Worm (Caenorhabditis elegans) whole organism, early embryonic: Measurements from ENCODE around the gene str-182.

Experiments
- B0310.2 ChIP-seq: sonication (generic microtip); optimal IDR thresholded peaks from 2 replicates; lab custom pipeline; 2016; ENCODE audit warnings: mild to moderate bottlenecking, missing genetic modification characterization, missing compliant biosample characterization
- F13C5.2 ChIP-seq: sonication (generic microtip); optimal IDR thresholded peaks from 2 replicates; lab custom pipeline; 2017; ENCODE audit warnings: mild to moderate bottlenecking, missing genetic modification characterization, inconsistent platforms, missing compliant biosample characterization
- aly-1 ChIP-seq: sonication (generic microtip); optimal IDR thresholded peaks from 2 replicates; lab custom pipeline; 2016; ENCODE audit warnings: missing genetic modification characterization, missing compliant biosample characterization
- ama-1 ChIP-seq: fragments of 150-350 bp; optimal IDR thresholded peaks from 2 replicates; lab custom pipeline; 2014
- ceh-13 ChIP-seq: fragments of 200-800 bp; sonication (Bioruptor generic); optimal IDR thresholded peaks from 2 replicates; lab custom pipeline; 2018; ENCODE audit warnings: mild to moderate bottlenecking, missing genetic modification characterization, missing compliant biosample characterization
- ceh-36 ChIP-seq: sonication (generic microtip); optimal IDR thresholded peaks from 2 replicates; lab custom pipeline; 2016; ENCODE audit warnings: missing genetic modification characterization, inconsistent platforms, missing compliant biosample characterization
- ets-7 ChIP-seq: sonication (generic microtip); optimal IDR thresholded peaks from 2 replicates; lab custom pipeline; 2016; ENCODE audit warnings: missing genotype, missing genetic modification characterization, missing compliant biosample characterization
- flt-1 ChIP-seq: fragments of 200-800 bp; sonication (Bioruptor generic); IDR thresholded peaks from 2 replicates; pipeline ENCODE4 v1.3.6; 2022; ENCODE audit warnings: missing genetic modification characterization, missing compliant biosample characterization
- hmbx-1 ChIP-seq: sonication (generic microtip); optimal IDR thresholded peaks from 2 replicates; lab custom pipeline; 2016; ENCODE audit warnings: mild to moderate bottlenecking, missing genetic modification characterization, missing compliant biosample characterization
- hmg-4 ChIP-seq: fragments of 200-800 bp; sonication (Bioruptor generic); optimal IDR thresholded peaks from 2 replicates; lab custom pipeline; 2018; ENCODE audit warnings: mild to moderate bottlenecking, missing genetic modification characterization, missing compliant biosample characterization
- hnd-1 ChIP-seq: sonication (generic microtip); optimal IDR thresholded peaks from 2 replicates; lab custom pipeline; 2016; ENCODE audit warnings: missing genetic modification characterization, missing compliant biosample characterization
- pes-1 ChIP-seq: fragments of 200-800 bp; sonication (Bioruptor generic); IDR thresholded peaks from 2 replicates; pipeline ENCODE4 v1.3.6; 2022; ENCODE audit warnings: missing genetic modification reagents, missing genetic modification characterization, missing compliant biosample characterization
- scrt-1 ChIP-seq: fragments of 200-800 bp; sonication (Bioruptor generic); IDR thresholded peaks from 2 replicates; pipeline ENCODE4 v1.3.6; 2022; ENCODE audit warnings: missing genetic modification characterization, missing compliant biosample characterization
- sea-1 ChIP-seq: fragments of 200-800 bp; sonication (Bioruptor generic); conservative IDR thresholded peaks from 2 replicates; pipeline ENCODE4 v1.3.6; 2022; ENCODE audit warnings: missing genetic modification characterization, missing compliant biosample characterization
- tbx-11 ChIP-seq: fragments of 200-800 bp; sonication (Bioruptor generic); IDR thresholded peaks from 2 replicates; pipeline ENCODE4 v1.3.6; 2022; ENCODE audit warnings: missing genetic modification characterization, missing compliant biosample characterization
- tbx-37 ChIP-seq: fragments of 200-800 bp; sonication (Bioruptor generic); conservative IDR thresholded peaks from 2 replicates; pipeline ENCODE4 v1.3.6; 2022; ENCODE audit warnings: missing genetic modification reagents, missing genetic modification characterization, missing compliant biosample characterization
- tra-4 ChIP-seq: sonication (generic microtip); optimal IDR thresholded peaks from 2 replicates; lab custom pipeline; 2017; ENCODE audit warnings: missing genetic modification characterization, missing compliant biosample characterization

The str-182 gene

DNA sequence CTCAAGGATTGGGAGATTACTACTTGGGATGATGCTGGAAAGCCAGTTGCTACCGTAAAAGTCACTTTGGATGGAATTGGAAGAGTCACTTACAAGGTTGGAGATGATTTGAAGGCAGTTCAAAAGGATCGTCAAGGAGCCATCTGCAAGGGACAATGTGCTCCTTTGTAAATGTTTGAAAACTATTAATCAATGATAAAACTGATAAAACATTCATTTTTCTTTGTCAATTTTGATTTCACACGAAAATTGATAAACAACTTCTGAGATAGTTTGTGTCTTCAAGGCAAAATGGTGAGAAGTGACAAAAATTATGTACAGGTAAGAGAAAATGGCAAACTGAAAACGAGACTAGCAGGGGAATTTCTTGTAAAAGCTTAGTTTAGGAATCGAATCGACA is 30.9 kb downstream of the str-182 start:
- TF ChIP-seq flt-1 (GFP tag; lab: Robert Waterston, UW) = no peak

DNA sequence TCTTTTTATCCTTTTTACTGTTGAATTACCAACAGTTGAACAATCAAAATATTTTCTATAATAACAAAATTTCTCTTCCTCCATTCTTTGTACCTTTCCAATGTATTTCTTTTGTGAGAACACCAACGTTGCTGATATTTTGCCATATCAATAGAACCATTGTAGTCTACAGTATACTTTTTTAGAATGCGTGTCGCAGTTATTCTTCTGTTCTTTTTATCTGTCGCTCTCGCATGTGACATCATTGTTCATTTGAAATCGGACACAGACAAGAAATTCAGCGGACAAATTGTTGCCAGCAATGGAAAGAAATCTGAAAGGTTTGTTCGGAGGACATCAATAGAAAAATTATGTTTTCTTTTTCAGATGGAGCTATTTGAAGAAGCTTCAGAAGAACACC is 31.3 kb downstream of the str-182 start, which contains the start of gene ZK856.7:
ZK856.7 (plus strand) TSS at position 186 of the 400 bp plus-strand sequence.
- no peak for TF ChIP-seq F13C5.2 (tag; lab: Kevin White, UChicago)
- no peak for TF ChIP-seq tra-4 (tag; lab: Kevin White, UChicago)
- no peak for TF ChIP-seq hmg-4 (GFP tag; lab: Kevin White, UChicago)
- TF ChIP-seq scrt-1 (GFP tag; lab: Robert Waterston, UW) = no peak

DNA sequence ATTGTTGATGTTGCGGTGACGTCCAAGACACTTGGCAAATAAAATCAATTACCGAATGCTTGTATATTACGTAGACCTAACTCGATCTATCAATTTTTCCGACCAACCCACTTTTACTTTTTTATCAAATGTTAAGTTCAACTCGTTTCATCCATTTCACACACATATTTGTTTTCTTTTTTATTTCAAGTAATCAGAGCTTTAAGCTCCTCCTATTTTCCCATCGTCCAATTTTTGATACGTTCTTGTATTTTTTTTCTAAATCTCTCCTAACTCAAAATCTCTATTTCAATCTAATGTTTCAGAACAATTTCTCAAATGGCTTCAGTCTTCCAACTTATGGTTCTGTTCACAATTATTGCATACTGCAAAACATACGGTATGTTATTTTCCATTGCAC is 34.8 kb downstream of the str-182 start, which contains the start of gene ZK856.6:
ZK856.6 (plus strand) TSS at position 301 of the 400 bp plus-strand sequence.
- TF ChIP-seq hnd-1 (tag; lab: Kevin White, UChicago) = no peak
- no peak for TF ChIP-seq flt-1 (GFP tag; lab: Robert Waterston, UW)
- no peak for TF ChIP-seq hmg-4 (GFP tag; lab: Kevin White, UChicago)
- TF ChIP-seq tbx-37 (GFP tag; lab: Robert Waterston, UW) = no peak
- no peak for TF ChIP-seq F13C5.2 (tag; lab: Kevin White, UChicago)
- TF ChIP-seq ceh-13 (GFP tag; lab: Kevin White, UChicago) = no peak
- TF ChIP-seq aly-1 (tag; lab: Kevin White, UChicago) = no peak
- no peak for TF ChIP-seq ama-1
- no peak for TF ChIP-seq ets-7 (tag; lab: Kevin White, UChicago)
- TF ChIP-seq hmbx-1 (tag; lab: Kevin White, UChicago) = no peak

DNA sequence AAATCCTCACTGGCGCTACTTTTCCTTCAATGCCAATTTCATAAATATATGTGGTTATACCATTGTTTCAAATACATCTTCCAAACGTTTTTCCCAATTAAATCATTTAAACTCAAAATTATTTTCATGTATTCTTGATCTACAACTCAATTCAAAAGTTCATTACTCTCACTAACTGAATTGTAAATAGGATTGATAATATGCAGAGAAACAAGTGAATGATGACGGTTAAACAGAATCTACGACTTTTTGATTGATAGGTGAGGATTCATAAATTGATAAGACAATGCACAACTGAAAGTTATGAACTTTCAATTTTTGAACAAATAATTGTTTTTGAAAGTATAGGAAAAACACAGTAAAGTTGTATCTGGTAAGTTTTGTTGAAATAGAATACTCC is 42.0 kb downstream of the str-182 start:
- no peak for TF ChIP-seq hmg-4 (GFP tag; lab: Kevin White, UChicago)
- TF ChIP-seq tbx-11 (GFP tag; lab: Robert Waterston, UW) = no peak
- TF ChIP-seq ama-1 = no peak
- TF ChIP-seq hnd-1 (tag; lab: Kevin White, UChicago) = no peak
- TF ChIP-seq ceh-13 (GFP tag; lab: Kevin White, UChicago) = no peak
- TF ChIP-seq aly-1 (tag; lab: Kevin White, UChicago) = no peak
- TF ChIP-seq pes-1 = no peak
- no peak for TF ChIP-seq F13C5.2 (tag; lab: Kevin White, UChicago)
- no peak for TF ChIP-seq B0310.2 (tag; lab: Kevin White, UChicago)
- TF ChIP-seq scrt-1 (GFP tag; lab: Robert Waterston, UW) = no peak
- TF ChIP-seq ceh-36 (tag; lab: Kevin White, UChicago) = no peak
- TF ChIP-seq sea-1 (GFP tag; lab: Robert Waterston, UW) = no peak
- TF ChIP-seq tra-4 (tag; lab: Kevin White, UChicago) = no peak
- TF ChIP-seq ets-7 (tag; lab: Kevin White, UChicago) = no peak

- TF ChIP-seq tra-4 (tag; lab: Kevin White, UChicago) = no peak
- TF ChIP-seq ets-7 (tag; lab: Kevin White, UChicago) = no peak
- no peak for TF ChIP-seq ama-1
- no peak for TF ChIP-seq hmg-4 (GFP tag; lab: Kevin White, UChicago)
- TF ChIP-seq ceh-13 (GFP tag; lab: Kevin White, UChicago) = no peak
- no peak for TF ChIP-seq sea-1 (GFP tag; lab: Robert Waterston, UW)
- no peak for TF ChIP-seq scrt-1 (GFP tag; lab: Robert Waterston, UW)
- TF ChIP-seq F13C5.2 (tag; lab: Kevin White, UChicago) = no peak
- no peak for TF ChIP-seq tbx-11 (GFP tag; lab: Robert Waterston, UW)
- TF ChIP-seq hmbx-1 (tag; lab: Kevin White, UChicago) = no peak
- no peak for TF ChIP-seq tbx-37 (GFP tag; lab: Robert Waterston, UW)
- no peak for TF ChIP-seq hnd-1 (tag; lab: Kevin White, UChicago)
- no peak for TF ChIP-seq ceh-36 (tag; lab: Kevin White, UChicago)
Observed at ce11 chrV:10190081-10190556, 43.1 kb downstream of the str-182 start, which contains the start of gene ZK856.5. ZK856.5 (minus strand) TSS chrV:10190131.

- TF ChIP-seq sea-1 (GFP tag; lab: Robert Waterston, UW) = no peak
Observed at ce11 chrV:10185719-10186118, 47.5 kb downstream of the str-182 start, which contains the start of gene ZK856.18. ZK856.18 (minus strand) TSS chrV:10186007.

DNA sequence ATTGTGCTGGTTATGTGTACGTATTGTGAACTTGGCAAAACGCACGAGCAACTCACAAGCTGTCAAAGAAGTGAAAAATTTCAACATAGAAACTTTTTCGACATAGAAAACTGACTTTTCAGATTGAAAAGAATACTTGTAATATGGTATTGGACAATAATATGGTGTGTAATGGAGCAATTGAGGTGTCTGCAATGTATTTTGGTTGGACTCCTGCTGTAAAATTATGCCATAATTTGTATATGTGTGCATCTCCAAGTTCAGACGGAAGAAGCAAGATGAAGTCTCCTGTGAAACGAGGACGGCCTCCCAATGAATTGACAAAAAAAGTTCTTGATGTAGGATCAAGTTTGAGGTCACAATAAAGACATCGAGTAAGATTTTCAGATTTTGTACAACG is 49.4 kb downstream of the str-182 start:
- TF ChIP-seq sea-1 (GFP tag; lab: Robert Waterston, UW) (no peak), scrt-1 (GFP tag; lab: Robert Waterston, UW) (no peak), hmg-4 (GFP tag; lab: Kevin White, UChicago) (no peak), ets-7 (tag; lab: Kevin White, UChicago) (no peak), B0310.2 (tag; lab: Kevin White, UChicago) (no peak), tbx-37 (GFP tag; lab: Robert Waterston, UW) (no peak), tbx-11 (GFP tag; lab: Robert Waterston, UW) (no peak), hmbx-1 (tag; lab: Kevin White, UChicago) (no peak), aly-1 (tag; lab: Kevin White, UChicago) (no peak), flt-1 (GFP tag; lab: Robert Waterston, UW) (no peak), hnd-1 (tag; lab: Kevin White, UChicago) (no peak), F13C5.2 (tag; lab: Kevin White, UChicago) (no peak), pes-1 (no peak), ceh-36 (tag; lab: Kevin White, UChicago) (no peak), tra-4 (tag; lab: Kevin White, UChicago) (no peak), ceh-13 (GFP tag; lab: Kevin White, UChicago) (no peak)

DNA sequence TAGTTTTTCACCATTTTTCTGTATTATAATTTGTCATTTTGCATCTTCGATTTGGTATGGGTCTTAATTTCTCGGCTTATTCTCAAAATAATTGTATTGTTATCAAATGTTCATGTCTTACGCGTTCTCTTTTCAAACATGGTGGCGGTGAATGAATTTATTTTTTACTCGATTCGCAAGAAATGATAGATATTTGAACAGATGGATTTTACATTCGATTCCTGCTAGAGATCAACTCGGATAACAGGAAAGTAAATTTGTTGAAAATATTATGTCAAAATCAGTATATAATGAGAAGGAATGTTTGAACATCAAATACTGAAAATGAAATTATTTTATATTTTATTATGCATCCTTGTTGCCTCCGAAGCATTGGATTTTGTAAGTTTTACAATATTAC is 50.2 kb downstream of the str-182 start, which contains the start of gene ZK856.4:
ZK856.4 (plus strand) TSS at position 301 of the 400 bp plus-strand sequence.
- TF ChIP-seq tbx-37 (GFP tag; lab: Robert Waterston, UW) (no peak), scrt-1 (GFP tag; lab: Robert Waterston, UW) (no peak), pes-1 (no peak), flt-1 (GFP tag; lab: Robert Waterston, UW) (no peak)
